Fruit fly (Drosophila melanogaster) whole organism, wandering third instar larva: ENCODE data around the gene CG31178.
A peak's percentile ranks its signal among the peaks of the same experiment; 100 is the strongest.

Source experiments
- CG32264 ChIP-seq: fragments of 200-800 bp; sonication (Bioruptor generic); optimal IDR thresholded peaks from 2 replicates; lab custom pipeline; 2016; ENCODE audit warnings: missing biosample characterization, missing genetic modification characterization
- CG9705 ChIP-seq: fragments of 200-800 bp; sonication (Bioruptor generic); optimal IDR thresholded peaks from 2 replicates; lab custom pipeline; 2018; ENCODE audit warnings: missing biosample characterization, mild to moderate bottlenecking, missing genetic modification characterization
- CrebA ChIP-seq: fragments of 200-800 bp; sonication (Bioruptor generic); optimal IDR thresholded peaks from 2 replicates; lab custom pipeline; 2016; ENCODE audit warnings: missing biosample characterization, mild to moderate bottlenecking, missing genetic modification characterization, borderline replicate concordance
- Dfd ChIP-seq: fragments of >200 bp; optimal IDR thresholded peaks from 2 replicates; lab custom pipeline; 2017; ENCODE audit warnings: missing biosample characterization, missing genetic modification characterization
- GATAd ChIP-seq: sonication (Bioruptor generic); optimal IDR thresholded peaks from 2 replicates; lab custom pipeline; 2016; ENCODE audit warnings: missing biosample characterization, missing genetic modification characterization
- HLH106 ChIP-seq: fragments of 200-800 bp; optimal IDR thresholded peaks from 3 replicates; lab custom pipeline; 2019; ENCODE audit warnings: missing biosample characterization, mild to moderate bottlenecking, missing genetic modification characterization, moderate library complexity
- Hnf4 ChIP-seq: fragments of 200-800 bp; sonication (Bioruptor generic); optimal IDR thresholded peaks from 2 replicates; lab custom pipeline; 2016; ENCODE audit warnings: missing biosample characterization, mild to moderate bottlenecking, missing genetic modification characterization
- Hr78 ChIP-seq: fragments of >200 bp; optimal IDR thresholded peaks from 2 replicates; lab custom pipeline; 2017; ENCODE audit warnings: missing biosample characterization, missing genetic modification characterization
- Hr83 ChIP-seq: fragments of 200-300 bp; sonication (Bioruptor generic); optimal IDR thresholded peaks from 2 replicates; lab custom pipeline; 2016; ENCODE audit warnings: missing biosample characterization, mild to moderate bottlenecking, missing genetic modification characterization, moderate library complexity; ENCODE audit not compliant: poor library complexity, severe bottlenecking
- Jra ChIP-seq: sonication (Bioruptor generic); optimal IDR thresholded peaks from 2 replicates; lab custom pipeline; 2016; ENCODE audit warnings: missing biosample characterization, missing genetic modification characterization
- Mio ChIP-seq: sonication (Bioruptor generic); optimal IDR thresholded peaks from 2 replicates; lab custom pipeline; 2016; ENCODE audit warnings: missing biosample characterization, missing genetic modification characterization
- Myc ChIP-seq: fragments of >200 bp; optimal IDR thresholded peaks from 2 replicates; lab custom pipeline; 2017
- N ChIP-seq: fragments of >200 bp; optimal IDR thresholded peaks from 2 replicates; lab custom pipeline; 2018; ENCODE audit warnings: missing biosample characterization, missing external identifiers, missing genetic modification characterization
- OdsH ChIP-seq: fragments of 200-800 bp; sonication (Bioruptor generic); optimal IDR thresholded peaks from 2 replicates; lab custom pipeline; 2016; ENCODE audit warnings: missing biosample characterization, mild to moderate bottlenecking, missing genetic modification characterization
- Rel ChIP-seq, 2 experiments: fragments of 200-800 bp; sonication (Bioruptor generic) in 1 of 2; optimal IDR thresholded peaks; 2 replicates in 1 of 2; 3 replicates in 1 of 2; lab custom pipeline; 2016 to 2019; ENCODE audit warnings: mild to moderate bottlenecking in 2 of 2, missing biosample characterization in 2 of 2, missing genetic modification characterization in 2 of 2, moderate library complexity in 1 of 2
- Sp1 ChIP-seq: fragments of 200-800 bp; sonication (Bioruptor generic); optimal IDR thresholded peaks from 3 replicates; lab custom pipeline; 2019; ENCODE audit warnings: missing biosample characterization, mild to moderate bottlenecking, missing genetic modification characterization, moderate library complexity
- Vsx2 ChIP-seq: fragments of 200-300, 225-300 bp; sonication (Bioruptor generic); optimal IDR thresholded peaks from 2 replicates; lab custom pipeline; 2018; ENCODE audit warnings: missing biosample characterization, missing genetic modification characterization; ENCODE audit not compliant: partially characterized antibody
- br ChIP-seq: fragments of 200-800 bp; sonication (Bioruptor generic); optimal IDR thresholded peaks from 2 replicates; lab custom pipeline; 2016; ENCODE audit warnings: missing biosample characterization, missing genetic modification characterization
- brk ChIP-seq: fragments of 200-800 bp; sonication (Bioruptor generic); optimal IDR thresholded peaks from 2 replicates; lab custom pipeline; 2016; ENCODE audit warnings: missing biosample characterization, mild to moderate bottlenecking, missing genetic modification characterization
- dl ChIP-seq, 2 experiments: fragments of 175-275, 200-275 bp in 1 of 2; fragments of 200-275 bp in 1 of 2; sonication (Bioruptor generic); optimal IDR thresholded peaks; lab custom pipeline; 2018; ENCODE audit warnings: mild to moderate bottlenecking in 2 of 2, missing biosample characterization in 2 of 2, missing genetic modification characterization in 2 of 2, moderate library complexity in 2 of 2; ENCODE audit not compliant: partially characterized antibody in 2 of 2, insufficient read depth in 1 of 2
- dmrt93B ChIP-seq: fragments of 200-800 bp; sonication (Bioruptor generic); optimal IDR thresholded peaks from 2 replicates; lab custom pipeline; 2018; ENCODE audit warnings: missing biosample characterization, mild to moderate bottlenecking, missing genetic modification characterization
- dsf ChIP-seq: sonication (Bioruptor generic); optimal IDR thresholded peaks from 2 replicates; lab custom pipeline; 2016; ENCODE audit warnings: missing biosample characterization, missing genetic modification characterization, borderline replicate concordance
- ey ChIP-seq: fragments of 200-800 bp; sonication (Bioruptor generic); optimal IDR thresholded peaks from 2 replicates; lab custom pipeline; 2016; ENCODE audit warnings: missing biosample characterization, missing genetic modification characterization
- foxo ChIP-seq, 2 experiments: fragments of 200-800 bp; sonication (Bioruptor generic); optimal IDR thresholded peaks; 2 replicates in 1 of 2; 3 replicates in 1 of 2; lab custom pipeline; 2016 to 2017; ENCODE audit warnings: missing biosample characterization in 2 of 2, missing genetic modification characterization in 2 of 2
- fru ChIP-seq: fragments of 200-800 bp; sonication (Bioruptor generic); optimal IDR thresholded peaks from 3 replicates; lab custom pipeline; 2016; ENCODE audit warnings: missing biosample characterization, mild to moderate bottlenecking, missing genetic modification characterization
- h ChIP-seq: fragments of 200-800 bp; sonication (Bioruptor generic); optimal IDR thresholded peaks from 3 replicates; lab custom pipeline; 2016; ENCODE audit warnings: missing biosample characterization, mild to moderate bottlenecking, missing genetic modification characterization
- jim ChIP-seq: fragments of 175-275, 200-325 bp; sonication (Bioruptor generic); optimal IDR thresholded peaks from 2 replicates; lab custom pipeline; 2016; ENCODE audit warnings: missing biosample characterization, mild to moderate bottlenecking, missing genetic modification characterization
- lola ChIP-seq: fragments of >200 bp; optimal IDR thresholded peaks from 2 replicates; lab custom pipeline; 2017; ENCODE audit warnings: missing biosample characterization, missing genetic modification characterization
- psq ChIP-seq: fragments of 200-800 bp; sonication (Bioruptor generic); optimal IDR thresholded peaks from 3 replicates; lab custom pipeline; 2017; ENCODE audit warnings: missing biosample characterization, mild to moderate bottlenecking, missing genetic modification characterization, moderate library complexity
- rgr ChIP-seq: fragments of 200-800 bp; sonication (Bioruptor generic); optimal IDR thresholded peaks from 3 replicates; lab custom pipeline; 2016; ENCODE audit warnings: missing biosample characterization, mild to moderate bottlenecking, missing genetic modification characterization
- sage ChIP-seq: fragments of 200-800 bp; sonication (Bioruptor generic); optimal IDR thresholded peaks from 2 replicates; lab custom pipeline; 2016; ENCODE audit warnings: missing biosample characterization, mild to moderate bottlenecking, missing genetic modification characterization
- sv ChIP-seq: fragments of 200-800 bp; sonication (Bioruptor generic); optimal IDR thresholded peaks from 3 replicates; lab custom pipeline; 2016; ENCODE audit warnings: missing biosample characterization, missing genetic modification characterization
- tai ChIP-seq: sonication (Bioruptor generic); optimal IDR thresholded peaks from 2 replicates; lab custom pipeline; 2016; ENCODE audit warnings: missing biosample characterization, missing genetic modification characterization
- usp ChIP-seq: fragments of >200 bp; optimal IDR thresholded peaks from 2 replicates; lab custom pipeline; 2017; ENCODE audit warnings: missing biosample characterization, missing genetic modification characterization

Gene CG31178

dm6 chr3R:21921363-21922208 lies 48.0 kb downstream of the CG31178 start (continued):
- TF ChIP-seq N (GFP tag; lab: Kevin White, UChicago): no peak
- no peak for TF ChIP-seq sv (GFP tag; lab: Kevin White, UChicago)
- TF ChIP-seq Rel (GFP tag; optimal IDR thresholded peaks at IDR 0.05; lab: Kevin White, UChicago): no peak
- TF ChIP-seq Rel (tag; optimal IDR thresholded peaks at IDR 0.05; lab: Kevin White, UChicago): peak; percentile 96
- TF ChIP-seq dsf (GFP tag; lab: Kevin White, UChicago): no peak
- TF ChIP-seq tai (GFP tag; lab: Kevin White, UChicago): no peak
- no peak for TF ChIP-seq GATAd (GFP tag; lab: Kevin White, UChicago)
- TF ChIP-seq CrebA (GFP tag; lab: Kevin White, UChicago): no peak
- no peak for TF ChIP-seq Hr78 (GFP tag; lab: Kevin White, UChicago)
- TF ChIP-seq OdsH (GFP tag; lab: Kevin White, UChicago): peak; percentile 65
- TF ChIP-seq Mio (GFP tag; lab: Kevin White, UChicago): no peak
- TF ChIP-seq Vsx2 (GFP tag; lab: Kevin White, UChicago): no peak
- TF ChIP-seq foxo (GFP tag; optimal IDR thresholded peaks at IDR 0.05; lab: Kevin White, UChicago): peak in 1 of 2 experiments; percentile 68

DNA sequence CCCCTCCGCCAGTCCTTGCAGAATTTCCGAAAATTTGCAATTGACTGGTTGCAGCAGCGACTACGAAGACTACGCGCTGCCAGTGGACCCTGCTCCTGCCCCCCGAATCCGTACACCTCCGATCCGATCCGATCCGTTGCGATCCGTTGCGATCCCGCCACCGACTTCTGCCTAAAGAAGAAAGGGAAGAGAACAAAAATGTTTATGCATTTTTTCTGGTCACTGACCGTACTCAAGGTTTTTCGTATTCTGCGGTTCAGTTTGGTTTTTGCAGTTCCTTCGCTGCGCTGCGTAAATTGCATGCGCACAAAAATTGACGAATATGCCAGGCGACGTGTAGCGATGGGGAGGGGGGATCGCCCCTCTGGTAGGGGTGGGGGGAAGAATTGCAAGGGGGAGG lies 48.7 kb downstream of the CG31178 start:
- TF ChIP-seq tai (GFP tag; lab: Kevin White, UChicago) (no peak), ey (GFP tag; lab: Kevin White, UChicago) (no peak), Rel (GFP tag; optimal IDR thresholded peaks at IDR 0.05; lab: Kevin White, UChicago) (no peak), Rel (tag; optimal IDR thresholded peaks at IDR 0.05; lab: Kevin White, UChicago) (peak; percentile 28), sage (GFP tag; lab: Kevin White, UChicago) (no peak), OdsH (GFP tag; lab: Kevin White, UChicago) (no peak), Dfd (GFP tag; lab: Kevin White, UChicago) (no peak), Jra (GFP tag; lab: Kevin White, UChicago) (no peak), Sp1 (GFP tag; lab: Kevin White, UChicago) (no peak)

- no peak for TF ChIP-seq CrebA (GFP tag; lab: Kevin White, UChicago)
- no peak for TF ChIP-seq CG32264 (GFP tag; lab: Kevin White, UChicago)
- no peak for TF ChIP-seq Myc (lab: Kevin White, UChicago)
- TF ChIP-seq Hr78 (GFP tag; lab: Kevin White, UChicago): no peak
- TF ChIP-seq psq: peak; percentile 43
- TF ChIP-seq Dfd (GFP tag; lab: Kevin White, UChicago): no peak
- TF ChIP-seq OdsH (GFP tag; lab: Kevin White, UChicago): peak; percentile 68
- peak; percentile 49 for TF ChIP-seq rgr (GFP tag; lab: Kevin White, UChicago)
- peak; percentile 67 for TF ChIP-seq h
- no peak for TF ChIP-seq Rel (GFP tag; optimal IDR thresholded peaks at IDR 0.05; lab: Kevin White, UChicago)
- peak; percentile 88 for TF ChIP-seq Rel (tag; optimal IDR thresholded peaks at IDR 0.05; lab: Kevin White, UChicago)
- no peak for TF ChIP-seq lola (GFP tag; lab: Kevin White, UChicago)
- TF ChIP-seq sage (GFP tag; lab: Kevin White, UChicago): no peak
- peak; percentile 67 for TF ChIP-seq HLH106
- TF ChIP-seq ey (GFP tag; lab: Kevin White, UChicago): peak; percentile 71
- TF ChIP-seq brk (GFP tag; lab: Kevin White, UChicago): no peak
- TF ChIP-seq Jra (GFP tag; lab: Kevin White, UChicago): no peak
- TF ChIP-seq sv (GFP tag; lab: Kevin White, UChicago): no peak
- peak; percentile 25 for TF ChIP-seq CG9705 (GFP tag; lab: Kevin White, UChicago)
- TF ChIP-seq br: peak; percentile 27
- peak; percentile 58 for TF ChIP-seq fru (GFP tag; lab: Kevin White, UChicago)
- TF ChIP-seq jim (GFP tag; lab: Kevin White, UChicago): no peak
- TF ChIP-seq N (GFP tag; lab: Kevin White, UChicago): no peak
- peak; percentile 28 for TF ChIP-seq Hnf4 (GFP tag; lab: Kevin White, UChicago)
- peak in 1 of 2 experiments; percentile 53 for TF ChIP-seq foxo (GFP tag; optimal IDR thresholded peaks at IDR 0.05; lab: Kevin White, UChicago)
- no peak for TF ChIP-seq dl (GFP tag; optimal IDR thresholded peaks at IDR 0.05; lab: Kevin White, UChicago; ENCODE audit: insufficient read depth in 1 of 2, partially characterized antibody in 2 of 2)
- no peak for TF ChIP-seq Hr83 (GFP tag; lab: Kevin White, UChicago)
- peak; percentile 26 for TF ChIP-seq dmrt93B (GFP tag; lab: Kevin White, UChicago)
- no peak for TF ChIP-seq usp (GFP tag; lab: Kevin White, UChicago)
- peak; percentile 58 for TF ChIP-seq Sp1 (GFP tag; lab: Kevin White, UChicago)
Measured at dm6 chr3R:21922674-21923323, 49.3 kb downstream of the CG31178 start.
